Fruit fly (Drosophila melanogaster): ENCODE results near the gene Nepl20.

dm6 chr3R:28888561-28889426 is 8.2 kb downstream of the Nepl20 start:
- TF ChIP-seq h (optimal IDR thresholded peaks at IDR 0.05): no peak
- no peak for TF ChIP-seq insv (optimal IDR thresholded peaks at IDR 0.05)
- no peak for TF ChIP-seq psq (optimal IDR thresholded peaks at IDR 0.05)
- no peak for TF ChIP-seq ttk (optimal IDR thresholded peaks at IDR 0.05)
